Worm (Caenorhabditis elegans): ENCODE measurements around the gene nhr-274.

nhr-274 gene

ce11 chrIV:1595802-1596201 is 49.3 kb downstream of the nhr-274 start, which contains the start of gene npp-8 (continued):
- TF ChIP-seq alr-1 (tag; optimal IDR thresholded peaks at IDR 0.05; ENCODE audit: borderline replicate concordance) (no peak), zip-4 (GFP tag; optimal IDR thresholded peaks at IDR 0.05) (no peak), blmp-1 (tag; optimal IDR thresholded peaks at IDR 0.05) (peak; percentile 52), lin-35 (GFP tag; optimal IDR thresholded peaks at IDR 0.05) (peak; percentile 82 to 89), lin-14 (GFP tag; optimal IDR thresholded peaks at IDR 0.05) (no peak), vab-15 (tag; optimal IDR thresholded peaks at IDR 0.05) (peak; percentile 74), dsc-1 (tag; optimal IDR thresholded peaks at IDR 0.05) (peak; percentile 92), lin-15B (tag; optimal IDR thresholded peaks at IDR 0.05) (peak; percentile 80), unc-130 (tag; optimal IDR thresholded peaks at IDR 0.05) (peak; percentile 84), sup-37 (GFP tag; optimal IDR thresholded peaks at IDR 0.05) (peak; percentile 54), efl-3 (GFP tag; optimal IDR thresholded peaks at IDR 0.05) (peak; percentile 73), lsy-2 (tag; optimal IDR thresholded peaks at IDR 0.05) (peak; percentile 86 to 88), C34B4.2 (tag; optimal IDR thresholded peaks at IDR 0.05) (no peak), fos-1 (tag; optimal IDR thresholded peaks at IDR 0.05) (peak; percentile 69), sox-4 (tag; optimal IDR thresholded peaks at IDR 0.05) (peak; percentile 75), zag-1 (tag; optimal IDR thresholded peaks at IDR 0.05) (no peak), aly-2 (tag; optimal IDR thresholded peaks at IDR 0.05) (no peak), nhr-77 (tag; optimal IDR thresholded peaks at IDR 0.05) (peak; percentile 59), tbx-2 (tag; optimal IDR thresholded peaks at IDR 0.05) (peak; percentile 91), nhr-237 (tag; optimal IDR thresholded peaks at IDR 0.05) (no peak), isw-1 (GFP tag; IDR thresholded peaks at IDR 0.05) (peak; percentile 77), Y116A8C.19 (tag; optimal IDR thresholded peaks at IDR 0.05; ENCODE audit: borderline replicate concordance) (no peak), unc-30 (tag; optimal IDR thresholded peaks at IDR 0.05) (no peak), hlh-4 (tag; optimal IDR thresholded peaks at IDR 0.05) (no peak), ets-5 (GFP tag; IDR thresholded peaks at IDR 0.05) (no peak), ceh-82 (tag; optimal IDR thresholded peaks at IDR 0.05) (peak; percentile 81 to 94 (median 83)), hpl-2 (GFP tag; optimal IDR thresholded peaks at IDR 0.05) (peak; percentile 50), ceh-90 (tag; optimal IDR thresholded peaks at IDR 0.05) (peak; percentile 72), lin-39 (tag; optimal IDR thresholded peaks at IDR 0.05) (peak; percentile 55), unc-62 (GFP tag; optimal IDR thresholded peaks at IDR 0.05) (no peak), unc-86 (tag; optimal IDR thresholded peaks at IDR 0.05) (peak; percentile 84), snu-23 (GFP tag; optimal IDR thresholded peaks at IDR 0.05) (peak; percentile 94), mdl-1 (tag; optimal IDR thresholded peaks at IDR 0.05) (peak in 1 of 2 experiments; percentile 64), nhr-19 (GFP tag; conservative IDR thresholded peaks at IDR 0.05) (peak; percentile 89), fkh-4 (tag; optimal IDR thresholded peaks at IDR 0.05; ENCODE audit: borderline replicate concordance) (peak; percentile 60), snpc-4 (tag; optimal IDR thresholded peaks at IDR 0.05) (peak; percentile 65), nhr-47 (tag; optimal IDR thresholded peaks at IDR 0.05) (peak; percentile 94), ceh-8 (GFP tag; optimal IDR thresholded peaks at IDR 0.05) (peak; percentile 86), C04F5.9 (tag; optimal IDR thresholded peaks at IDR 0.05) (peak; percentile 78), lir-3 (tag; optimal IDR thresholded peaks at IDR 0.05; ENCODE audit: poor library complexity) (no peak), nhr-11 (tag; optimal IDR thresholded peaks at IDR 0.05) (peak; percentile 37), ces-1 (GFP tag; optimal IDR thresholded peaks at IDR 0.05) (no peak)
